Worm (Caenorhabditis elegans) whole organism, early embryonic: Measurements from ENCODE around the gene K06G5.3.

Experiments used
- B0310.2 ChIP-seq: sonication (generic microtip); optimal IDR thresholded peaks from 2 replicates; lab custom pipeline; 2016; ENCODE audit warnings: mild to moderate bottlenecking, missing genetic modification characterization, missing compliant biosample characterization
- ceh-13 ChIP-seq: fragments of 200-800 bp; sonication (Bioruptor generic); optimal IDR thresholded peaks from 2 replicates; lab custom pipeline; 2018; ENCODE audit warnings: mild to moderate bottlenecking, missing genetic modification characterization, missing compliant biosample characterization
- ets-7 ChIP-seq: sonication (generic microtip); optimal IDR thresholded peaks from 2 replicates; lab custom pipeline; 2016; ENCODE audit warnings: missing genotype, missing genetic modification characterization, missing compliant biosample characterization
- flt-1 ChIP-seq: fragments of 200-800 bp; sonication (Bioruptor generic); IDR thresholded peaks from 2 replicates; pipeline ENCODE4 v1.3.6; 2022; ENCODE audit warnings: missing genetic modification characterization, missing compliant biosample characterization
- tbx-37 ChIP-seq: fragments of 200-800 bp; sonication (Bioruptor generic); conservative IDR thresholded peaks from 2 replicates; pipeline ENCODE4 v1.3.6; 2022; ENCODE audit warnings: missing genetic modification reagents, missing genetic modification characterization, missing compliant biosample characterization

- TF ChIP-seq ceh-13 (GFP tag; lab: Kevin White, UChicago), result no peak
- TF ChIP-seq flt-1 (GFP tag; lab: Robert Waterston, UW), result no peak
- TF ChIP-seq tbx-37, result no peak
- no peak for TF ChIP-seq B0310.2 (tag; lab: Kevin White, UChicago)
- no peak for TF ChIP-seq ets-7 (tag; lab: Kevin White, UChicago)
Observed at ce11 chrX:14207942-14208341, 15.1 kb downstream of the K06G5.3 start, which contains the start of gene ceh-37.
